Worm (Caenorhabditis elegans) whole organism, L2 larva: ENCODE results near the gene plpp-1.2.

Experiments used
- ZK546.5 ChIP-seq: sonication (generic microtip); optimal IDR thresholded peaks from 2 replicates; lab custom pipeline; 2017; ENCODE audit warnings: missing biosample characterization, missing genetic modification characterization
- fos-1 ChIP-seq: fragments of 150-350 bp; optimal IDR thresholded peaks from 2 replicates; lab custom pipeline; 2014; ENCODE audit warnings: missing biosample characterization, missing genetic modification characterization
- nhr-129 ChIP-seq: fragments of 150-350 bp; optimal IDR thresholded peaks from 2 replicates; lab custom pipeline; 2014; ENCODE audit warnings: missing biosample characterization, missing genetic modification characterization

DNA sequence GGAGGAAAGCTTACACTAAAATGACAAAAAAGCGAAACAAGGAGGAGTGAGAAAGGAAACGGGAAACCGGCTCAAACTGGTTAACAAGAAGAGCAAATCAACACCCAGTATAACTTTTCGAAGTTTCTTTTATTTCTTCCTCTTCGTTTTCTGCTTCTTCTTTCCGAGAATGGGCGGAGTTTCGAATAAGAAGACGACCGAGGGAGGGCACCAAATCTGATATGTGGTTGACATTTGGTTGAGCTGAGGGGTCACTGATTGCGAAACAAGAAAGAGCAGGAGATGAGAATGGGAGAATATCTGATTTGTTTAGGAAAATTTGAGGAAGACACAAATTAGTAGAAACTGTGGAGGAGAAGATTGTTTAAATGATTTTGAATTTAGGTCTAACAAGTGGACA lies 13.3 kb downstream of the plpp-1.2 start:
- TF ChIP-seq ZK546.5 (tag; lab: Kevin White, UChicago) (no peak), nhr-129 (tag; lab: Kevin White, UChicago) (no peak), fos-1 (tag; lab: Kevin White, UChicago) (no peak)
